Worm (Caenorhabditis elegans): ENCODE data around the gene hsp-110.

The hsp-110 gene

ce11 chrIII:8437763-8438414 is 8.8 kb downstream of the hsp-110 start:
- TF ChIP-seq ceh-45 (GFP tag; IDR thresholded peaks at IDR 0.05): no peak
- no peak for TF ChIP-seq fkh-6 (tag; optimal IDR thresholded peaks at IDR 0.05)
- no peak for TF ChIP-seq C08G9.2 (tag; optimal IDR thresholded peaks at IDR 0.05)
- TF ChIP-seq pat-9 (tag; optimal IDR thresholded peaks at IDR 0.05): no peak
- no peak for TF ChIP-seq ztf-16 (tag; optimal IDR thresholded peaks at IDR 0.05)
- TF ChIP-seq pha-4 (tag; optimal IDR thresholded peaks at IDR 0.05): no peak
- no peak for TF ChIP-seq ceh-9 (tag; optimal IDR thresholded peaks at IDR 0.05)

- TF ChIP-seq gmeb-2 (tag; optimal IDR thresholded peaks at IDR 0.05): no peak
- no peak for TF ChIP-seq tbx-7 (tag; optimal IDR thresholded peaks at IDR 0.05)
- no peak for TF ChIP-seq ref-2 (tag; optimal IDR thresholded peaks at IDR 0.05)
- TF ChIP-seq ahr-1 (tag; optimal IDR thresholded peaks at IDR 0.05): no peak
Measured at ce11 chrIII:8435074-8435473, 11.6 kb downstream of the hsp-110 start, which contains the start of gene ZK1236.9. Gene ZK1236.9, minus strand, starts transcription at chrIII:8435174.

ce11 chrIII:8432143-8432542 is 14.6 kb downstream of the hsp-110 start, which contains the start of gene ZK1236.5:
Gene ZK1236.5, minus strand, starts transcription at chrIII:8432214.
- TF ChIP-seq elt-2 (tag; optimal IDR thresholded peaks at IDR 0.05) (no peak), nfya-1 (tag; optimal IDR thresholded peaks at IDR 0.05) (peak; percentile 26), ceh-22 (tag; optimal IDR thresholded peaks at IDR 0.05) (no peak)

ce11 chrIII:8429497-8429896 is 17.2 kb downstream of the hsp-110 start:
- TF ChIP-seq madf-2 (tag; optimal IDR thresholded peaks at IDR 0.05): no peak
- no peak for TF ChIP-seq tbx-2 (tag; optimal IDR thresholded peaks at IDR 0.05)
- no peak for TF ChIP-seq ceh-22 (tag; optimal IDR thresholded peaks at IDR 0.05)
- no peak for TF ChIP-seq lim-6 (tag; optimal IDR thresholded peaks at IDR 0.05)
- no peak for TF ChIP-seq ceh-14 (tag; optimal IDR thresholded peaks at IDR 0.05)
- TF ChIP-seq unc-3 (GFP tag; conservative IDR thresholded peaks at IDR 0.05): no peak
- no peak for TF ChIP-seq unc-3 (tag; optimal IDR thresholded peaks at IDR 0.05)
- no peak for TF ChIP-seq elt-4 (tag; optimal IDR thresholded peaks at IDR 0.05)
- no peak for TF ChIP-seq unc-86 (tag; optimal IDR thresholded peaks at IDR 0.05)
- TF ChIP-seq syd-9 (tag; optimal IDR thresholded peaks at IDR 0.05): no peak
- TF ChIP-seq pax-1 (tag; optimal IDR thresholded peaks at IDR 0.05): no peak
- TF ChIP-seq mec-3 (tag; optimal IDR thresholded peaks at IDR 0.05; ENCODE audit: borderline replicate concordance): no peak
- no peak for TF ChIP-seq elt-2 (tag; optimal IDR thresholded peaks at IDR 0.05)
- TF ChIP-seq lin-11 (tag; optimal IDR thresholded peaks at IDR 0.05): no peak
- TF ChIP-seq dve-1 (tag; optimal IDR thresholded peaks at IDR 0.05): no peak
- no peak for TF ChIP-seq gmeb-2 (tag; optimal IDR thresholded peaks at IDR 0.05)

- TF ChIP-seq sox-2 (GFP tag; IDR thresholded peaks at IDR 0.05) (no peak), hlh-6 (tag; optimal IDR thresholded peaks at IDR 0.05) (no peak), elt-4 (tag; optimal IDR thresholded peaks at IDR 0.05) (no peak), che-1 (tag; optimal IDR thresholded peaks at IDR 0.05) (no peak), sox-4 (tag; optimal IDR thresholded peaks at IDR 0.05) (no peak), K02D7.2 (tag; optimal IDR thresholded peaks at IDR 0.05) (no peak), K09A11.1 (tag; optimal IDR thresholded peaks at IDR 0.05; ENCODE audit: insufficient read depth) (no peak), unc-55 (GFP tag; optimal IDR thresholded peaks at IDR 0.05) (no peak), elt-2 (tag; optimal IDR thresholded peaks at IDR 0.05) (no peak), pqm-1 (tag; optimal IDR thresholded peaks at IDR 0.05) (no peak), tbx-2 (tag; optimal IDR thresholded peaks at IDR 0.05) (no peak), ceh-31 (tag; optimal IDR thresholded peaks at IDR 0.05) (no peak), ahr-1 (tag; optimal IDR thresholded peaks at IDR 0.05) (no peak), ceh-18 (tag; optimal IDR thresholded peaks at IDR 0.05) (no peak), rnt-1 (tag; optimal IDR thresholded peaks at IDR 0.05) (no peak), hlh-30 (tag; optimal IDR thresholded peaks at IDR 0.05; ENCODE audit: insufficient read depth) (no peak), Y22D7AL.16 (tag; optimal IDR thresholded peaks at IDR 0.05) (no peak), ceh-19 (GFP tag; optimal IDR thresholded peaks at IDR 0.05) (no peak)
Measured at ce11 chrIII:8429035-8429434, 17.7 kb downstream of the hsp-110 start, which contains the start of gene ZK1236.1. Gene ZK1236.1, plus strand, starts transcription at chrIII:8429297.
